Fruit fly (Drosophila melanogaster) whole organism, adult: Measurements from ENCODE around the gene CG3984.
A peak's percentile ranks its signal among the peaks of the same experiment; 100 is the strongest.

Experiments
- CG14711 ChIP-seq: fragments of 200-800 bp; sonication (Bioruptor generic); optimal IDR thresholded peaks from 2 replicates; lab custom pipeline; 2018; ENCODE audit warnings: missing biosample characterization, mild to moderate bottlenecking, missing genetic modification characterization, moderate library complexity
- CG33017 ChIP-seq: fragments of 200-800 bp; sonication (Bioruptor generic); optimal IDR thresholded peaks from 2 replicates; lab custom pipeline; 2018; ENCODE audit warnings: missing biosample characterization, mild to moderate bottlenecking, missing genetic modification characterization, moderate library complexity
- Crg-1 ChIP-seq: fragments of 200-800 bp; sonication (Bioruptor generic); optimal IDR thresholded peaks from 2 replicates; lab custom pipeline; 2016; ENCODE audit warnings: missing biosample characterization, missing genetic modification characterization
- Mnt ChIP-seq: fragments of 200-800 bp; sonication (Bioruptor generic); optimal IDR thresholded peaks from 2 replicates; lab custom pipeline; 2016; ENCODE audit warnings: missing biosample characterization, mild to moderate bottlenecking, missing genetic modification characterization
- bab1 ChIP-seq: fragments of 200-800 bp; sonication (Bioruptor generic); optimal IDR thresholded peaks from 3 replicates; lab custom pipeline; 2019; ENCODE audit warnings: missing biosample characterization, mild to moderate bottlenecking, missing genetic modification characterization, moderate library complexity
- cnc ChIP-seq, 2 experiments: fragments of >200 bp; optimal IDR thresholded peaks; 2 replicates each; lab custom pipeline; 2017
- kay ChIP-seq: fragments of 200-800 bp; sonication (Bioruptor generic); peaks from one replicate; lab custom pipeline; 2016; ENCODE audit warnings: missing biosample characterization, missing genetic modification characterization, borderline replicate concordance
- pad ChIP-seq: fragments of 200-800 bp; sonication (Bioruptor generic); optimal IDR thresholded peaks from 3 replicates; lab custom pipeline; 2017; ENCODE audit warnings: missing biosample characterization, missing genetic modification characterization, mild to moderate bottlenecking, moderate library complexity, missing genetic modification reagents
- tj ChIP-seq: fragments of 200-800 bp; sonication (Bioruptor generic); optimal IDR thresholded peaks from 3 replicates; lab custom pipeline; 2017; ENCODE audit warnings: missing biosample characterization, mild to moderate bottlenecking, missing genetic modification characterization, moderate library complexity

- TF ChIP-seq bab1 (GFP tag; lab: Kevin White, UChicago) (no peak), pad (GFP tag; lab: Kevin White, UChicago) (no peak), Mnt (no peak), CG14711 (tag; lab: Kevin White, UChicago) (no peak), cnc (optimal IDR thresholded peaks at IDR 0.05; lab: Kevin White, UChicago) (no peak), Crg-1 (GFP tag; lab: Kevin White, UChicago) (no peak), tj (GFP tag; lab: Kevin White, UChicago) (peak; percentile 83), kay (no peak), CG33017 (tag; lab: Kevin White, UChicago) (no peak)
Observed at dm6 chr3R:15128646-15129429, 8.1 kb upstream of the CG3984 start.
